Worm (Caenorhabditis elegans) whole organism, mixed stage, embryonic: ENCODE measurements around the gene acr-15.

Experiments
- nhr-237 ChIP-seq: fragments of 150-350 bp; optimal IDR thresholded peaks from 2 replicates; lab custom pipeline; 2014; ENCODE audit warnings: missing biosample characterization, missing genetic modification characterization
- snpc-4 ChIP-seq: fragments of 150-350 bp; optimal IDR thresholded peaks from 2 replicates; lab custom pipeline; 2014; ENCODE audit warnings: missing biosample characterization, missing genetic modification characterization
- unc-39 ChIP-seq: fragments of 150-350 bp; optimal IDR thresholded peaks from 2 replicates; lab custom pipeline; 2014; ENCODE audit warnings: missing biosample characterization, missing genetic modification characterization

- TF ChIP-seq unc-39 (tag; lab: Kevin White, UChicago) (no peak), snpc-4 (tag; lab: Kevin White, UChicago) (no peak), nhr-237 (tag; lab: Kevin White, UChicago) (no peak)
These were observed 26.7 kb upstream of the acr-15 start, which contains the start of gene otpl-6 for ce11 chrV:8525774-8526173.
